Fruit fly (Drosophila melanogaster): ENCODE results near the gene CG7606.
A peak's percentile ranks its signal among the peaks of the same experiment; 100 is the strongest.

DNA sequence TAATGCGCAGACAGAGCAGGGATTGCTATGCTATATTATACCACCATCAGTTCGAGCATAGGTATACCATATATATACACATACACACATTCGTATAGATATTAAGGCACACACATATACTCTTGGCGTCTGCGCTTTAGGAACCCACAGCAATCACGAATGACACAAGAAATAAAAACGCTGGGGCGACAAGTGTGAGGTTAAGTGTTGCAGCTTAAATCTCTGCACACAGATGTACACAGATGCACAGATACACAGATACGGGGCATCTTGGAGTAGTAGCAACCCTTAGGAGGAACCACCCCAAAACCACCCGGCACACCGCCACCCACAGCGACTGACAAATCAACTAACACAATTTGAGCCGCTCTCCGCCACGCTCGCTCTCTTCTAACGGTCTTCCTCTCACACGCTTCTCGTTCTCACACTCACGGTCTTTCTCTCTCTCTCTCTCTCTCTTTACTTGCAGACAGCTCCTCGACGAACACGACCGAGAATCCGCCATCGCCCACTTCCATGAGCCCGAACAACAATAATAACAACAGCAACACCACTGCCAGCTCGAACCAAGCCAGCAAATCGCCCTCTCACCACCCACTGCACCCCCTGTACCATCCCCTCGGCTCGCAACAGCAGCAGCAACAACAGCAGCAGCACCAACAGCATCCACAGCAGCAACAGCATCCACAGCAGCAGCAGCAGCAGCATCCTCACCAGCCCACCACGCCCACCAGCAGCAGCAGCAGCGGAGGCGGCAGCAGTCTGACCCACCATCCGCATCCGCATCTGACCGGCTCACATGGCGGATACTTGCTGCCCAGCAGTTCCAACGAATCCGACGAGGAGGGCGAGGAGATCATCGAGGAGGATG lies 29.5 kb upstream of the CG7606 start:
- TF ChIP-seq CG9705 (GFP tag; optimal IDR thresholded peaks at IDR 0.05) (no peak), fru (GFP tag; optimal IDR thresholded peaks at IDR 0.05) (no peak), psq (GFP tag; optimal IDR thresholded peaks at IDR 0.05) (no peak), Dfd (GFP tag; optimal IDR thresholded peaks at IDR 0.05) (peak; percentile 85), OdsH (GFP tag; optimal IDR thresholded peaks at IDR 0.05) (no peak), Myc (optimal IDR thresholded peaks at IDR 0.05) (no peak), dmrt93B (GFP tag; optimal IDR thresholded peaks at IDR 0.05) (no peak), h (GFP tag; optimal IDR thresholded peaks at IDR 0.05) (no peak), Hr78 (GFP tag; optimal IDR thresholded peaks at IDR 0.05) (no peak), rgr (GFP tag; optimal IDR thresholded peaks at IDR 0.05) (no peak), CG32264 (GFP tag; optimal IDR thresholded peaks at IDR 0.05) (no peak)
